Worm (Caenorhabditis elegans) whole organism, young adult: ENCODE data around the gene mlc-1.

Source experiments
- B0035.1 ChIP-seq: sonication (generic microtip); optimal IDR thresholded peaks from 2 replicates; lab custom pipeline; 2016; ENCODE audit warnings: missing genetic modification characterization, mild to moderate bottlenecking, missing compliant biosample characterization, missing genotype, missing genetic modification reagents
- D2030.7 ChIP-seq: fragments of 200-800 bp; sonication (Bioruptor generic); IDR thresholded peaks from 2 replicates; pipeline ENCODE4 v1.3.6; 2022; ENCODE audit warnings: missing genetic modification reagents, missing genetic modification characterization, missing compliant biosample characterization
- F23B12.7 ChIP-seq: sonication (generic microtip); optimal IDR thresholded peaks from 2 replicates; lab custom pipeline; 2017; ENCODE audit warnings: missing genetic modification characterization, mild to moderate bottlenecking, missing compliant biosample characterization, antibody characterized with exemption, moderate library complexity; ENCODE audit not compliant: insufficient read depth
- F33H1.4 ChIP-seq: fragments of 200-800 bp; sonication (Bioruptor generic); IDR thresholded peaks from 2 replicates; pipeline ENCODE4 v1.3.6; 2022; ENCODE audit warnings: missing genetic modification reagents, missing genetic modification characterization, missing compliant biosample characterization
- F52B5.7 ChIP-seq: sonication (generic microtip); optimal IDR thresholded peaks from 2 replicates; lab custom pipeline; 2016; ENCODE audit warnings: mild to moderate bottlenecking, missing genetic modification characterization, missing compliant biosample characterization
- F57C9.4 ChIP-seq: sonication (generic microtip); optimal IDR thresholded peaks from 2 replicates; lab custom pipeline; 2017; ENCODE audit warnings: mild to moderate bottlenecking, missing genetic modification characterization, missing compliant biosample characterization
- T26A5.8 ChIP-seq: sonication (generic microtip); optimal IDR thresholded peaks from 2 replicates; lab custom pipeline; 2016; ENCODE audit warnings: missing genetic modification characterization, missing compliant biosample characterization
- Y67H2A.10 ChIP-seq: fragments of 200-800 bp; sonication (Bioruptor generic); conservative IDR thresholded peaks from 2 replicates; pipeline ENCODE4 v1.3.6; 2022; ENCODE audit warnings: missing genetic modification reagents, missing genetic modification characterization, missing compliant biosample characterization
- Y79H2A.3 ChIP-seq: fragments of 200-800 bp; sonication (Bioruptor generic); conservative IDR thresholded peaks from 2 replicates; pipeline ENCODE4 v1.3.6; 2022; ENCODE audit warnings: missing genetic modification reagents, missing genetic modification characterization, missing compliant biosample characterization
- atf-7 ChIP-seq: sonication (generic microtip); optimal IDR thresholded peaks from 2 replicates; lab custom pipeline; 2017; ENCODE audit warnings: mild to moderate bottlenecking, missing genetic modification characterization, missing compliant biosample characterization
- athp-1 ChIP-seq: sonication (generic microtip); optimal IDR thresholded peaks from 2 replicates; lab custom pipeline; 2017; ENCODE audit warnings: mild to moderate bottlenecking, missing genetic modification characterization, missing compliant biosample characterization
- attf-5 ChIP-seq: fragments of 200-800 bp; sonication (Bioruptor generic); optimal IDR thresholded peaks from 2 replicates; lab custom pipeline; 2018; ENCODE audit warnings: mild to moderate bottlenecking, missing genetic modification characterization, missing compliant biosample characterization
- bed-1 ChIP-seq: fragments of 200-800 bp; sonication (Bioruptor generic); IDR thresholded peaks from 2 replicates; pipeline ENCODE4 v1.3.6; 2022; ENCODE audit warnings: missing genetic modification reagents, missing genetic modification characterization, missing compliant biosample characterization
- cebp-1 ChIP-seq, 2 experiments: fragments of 200-800 bp in 1 of 2; sonication (Bioruptor generic) in 1 of 2; sonication (generic microtip) in 1 of 2; IDR thresholded peaks in 1 of 2; optimal IDR thresholded peaks in 1 of 2; 2 replicates each; pipeline versions ENCODE4 v1.3.6 to Lab custom; 2017 to 2022; ENCODE audit warnings: missing compliant biosample characterization in 2 of 2, missing genetic modification characterization in 2 of 2, mild to moderate bottlenecking in 1 of 2, missing genetic modification reagents in 1 of 2, moderate library complexity in 1 of 2
- ceh-100 ChIP-seq: fragments of 200-800 bp; sonication (Bioruptor generic); IDR thresholded peaks from 2 replicates; pipeline ENCODE4 v1.3.6; 2022; ENCODE audit warnings: missing genetic modification reagents, missing genetic modification characterization, missing compliant biosample characterization
- die-1 ChIP-seq: sonication (generic microtip); optimal IDR thresholded peaks from 2 replicates; lab custom pipeline; 2016; ENCODE audit warnings: missing genotype, mild to moderate bottlenecking, missing genetic modification characterization, missing compliant biosample characterization
- dox-1 ChIP-seq: fragments of 200-800 bp; sonication (Bioruptor generic); IDR thresholded peaks from 2 replicates; pipeline ENCODE4 v1.3.6; 2022; ENCODE audit warnings: missing genetic modification reagents, missing genetic modification characterization, missing compliant biosample characterization
- dpl-1 ChIP-seq: fragments of 150-350 bp; optimal IDR thresholded peaks from 2 replicates; lab custom pipeline; 2014; ENCODE audit warnings: missing biosample characterization, missing genetic modification reagents, missing genetic modification characterization
- efl-1 ChIP-seq: fragments of 150-350 bp; optimal IDR thresholded peaks from 2 replicates; lab custom pipeline; 2014; ENCODE audit warnings: missing biosample characterization, missing genetic modification reagents, missing genetic modification characterization
- egrh-3 ChIP-seq: fragments of 200-800 bp; sonication (Bioruptor generic); IDR thresholded peaks from 2 replicates; pipeline ENCODE4 v1.3.6; 2022; ENCODE audit warnings: missing genetic modification reagents, missing genetic modification characterization, missing compliant biosample characterization
- hmg-1.2 ChIP-seq: fragments of 200-800 bp; sonication (Bioruptor generic); IDR thresholded peaks from 2 replicates; pipeline ENCODE4 v1.3.6; 2022; ENCODE audit warnings: missing genetic modification reagents, missing genetic modification characterization, missing compliant biosample characterization
- hsf-1 ChIP-seq: fragments of 200-800 bp; sonication (Bioruptor generic); IDR thresholded peaks from 2 replicates; pipeline ENCODE4 v1.3.6; 2022; ENCODE audit warnings: missing genetic modification reagents, missing genetic modification characterization, missing compliant biosample characterization
- let-526 ChIP-seq: fragments of 200-800 bp; sonication (Bioruptor generic); IDR thresholded peaks from 2 replicates; pipeline ENCODE4 v1.3.6; 2022; ENCODE audit warnings: missing genetic modification reagents, missing genetic modification characterization, missing compliant biosample characterization
- lin-54 ChIP-seq: fragments of 200-800 bp; sonication (Bioruptor generic); optimal IDR thresholded peaks from 2 replicates; lab custom pipeline; 2018; ENCODE audit warnings: mild to moderate bottlenecking, missing genetic modification characterization, missing compliant biosample characterization
- lsy-27 ChIP-seq: sonication (generic microtip); optimal IDR thresholded peaks from 2 replicates; lab custom pipeline; 2017; ENCODE audit warnings: missing genetic modification characterization, mild to moderate bottlenecking, missing compliant biosample characterization, antibody characterized with exemption, missing genotype, borderline replicate concordance; ENCODE audit not compliant: insufficient read depth
- madf-6 ChIP-seq: fragments of 200-800 bp; sonication (Bioruptor generic); IDR thresholded peaks from 2 replicates; pipeline ENCODE4 v1.3.6; 2022; ENCODE audit warnings: missing genetic modification reagents, missing genetic modification characterization, missing compliant biosample characterization
- mes-4 ChIP-seq: sonication (generic microtip); optimal IDR thresholded peaks from 2 replicates; lab custom pipeline; 2016; ENCODE audit warnings: missing genotype, missing genetic modification characterization, missing compliant biosample characterization
- mxl-1 ChIP-seq: sonication (generic microtip); optimal IDR thresholded peaks from 2 replicates; lab custom pipeline; 2016; ENCODE audit warnings: missing genetic modification characterization, missing compliant biosample characterization
- nhr-179 ChIP-seq: sonication (generic microtip); optimal IDR thresholded peaks from 2 replicates; lab custom pipeline; 2016; ENCODE audit warnings: mild to moderate bottlenecking, missing genetic modification characterization, missing compliant biosample characterization
- nhr-80 ChIP-seq: sonication (generic microtip); optimal IDR thresholded peaks from 2 replicates; lab custom pipeline; 2016; ENCODE audit warnings: missing genetic modification characterization, missing compliant biosample characterization
- nhr-90 ChIP-seq: sonication (generic microtip); optimal IDR thresholded peaks from 2 replicates; lab custom pipeline; 2016; ENCODE audit warnings: missing genotype, mild to moderate bottlenecking, missing genetic modification characterization, missing compliant biosample characterization
- pha-4 ChIP-seq: fragments of 150-350 bp; sonication (generic microtip); optimal IDR thresholded peaks from 2 replicates; lab custom pipeline; 2014; ENCODE audit warnings: missing biosample characterization, missing genetic modification reagents, missing genetic modification characterization
- sdz-38 ChIP-seq: sonication (generic microtip); optimal IDR thresholded peaks from 2 replicates; lab custom pipeline; 2016; ENCODE audit warnings: missing genotype, missing genetic modification characterization, missing compliant biosample characterization
- sea-2 ChIP-seq: fragments of 200-800 bp; sonication (Bioruptor generic); IDR thresholded peaks from 2 replicates; pipeline ENCODE4 v1.3.6; 2022; ENCODE audit warnings: missing genetic modification characterization, missing compliant biosample characterization
- snpc-1.3 ChIP-seq: sonication (generic microtip); optimal IDR thresholded peaks from 2 replicates; lab custom pipeline; 2017; ENCODE audit warnings: missing genetic modification characterization, mild to moderate bottlenecking, missing compliant biosample characterization, antibody characterized with exemption, moderate library complexity, missing genotype, missing genetic modification reagents; ENCODE audit not compliant: insufficient read depth
- snpc-4 ChIP-seq, 5 experiments: fragments of 150-350 bp in 1 of 5; sonication (generic microtip) in 4 of 5; optimal IDR thresholded peaks; 2 replicates each; lab custom pipeline; 2014 to 2018; ENCODE audit warnings: missing genetic modification characterization in 5 of 5, missing biosample characterization in 3 of 5, antibody characterized with exemption in 2 of 5, mild to moderate bottlenecking in 2 of 5, missing compliant biosample characterization in 2 of 5, missing genotype in 2 of 5, moderate library complexity in 2 of 5, missing genetic modification reagents in 1 of 5
- somi-1 ChIP-seq: fragments of 200-800 bp; sonication (Bioruptor generic); optimal IDR thresholded peaks from 2 replicates; lab custom pipeline; 2018; ENCODE audit warnings: mild to moderate bottlenecking, missing genetic modification characterization, missing compliant biosample characterization
- tbx-9 ChIP-seq: sonication (generic microtip); optimal IDR thresholded peaks from 2 replicates; lab custom pipeline; 2016; ENCODE audit warnings: borderline replicate concordance, missing genetic modification characterization, inconsistent platforms, missing compliant biosample characterization
- ztf-18 ChIP-seq: sonication (generic microtip); optimal IDR thresholded peaks from 2 replicates; lab custom pipeline; 2016; ENCODE audit warnings: missing genotype, mild to moderate bottlenecking, missing genetic modification characterization, missing compliant biosample characterization
- ztf-22 ChIP-seq: fragments of 200-800 bp; sonication (Bioruptor generic); optimal IDR thresholded peaks from 2 replicates; lab custom pipeline; 2018; ENCODE audit warnings: mild to moderate bottlenecking, missing genetic modification characterization, moderate library complexity, missing compliant biosample characterization
- ztf-26 ChIP-seq: sonication (generic microtip); optimal IDR thresholded peaks from 2 replicates; lab custom pipeline; 2017; ENCODE audit warnings: missing genetic modification characterization, missing compliant biosample characterization
- ztf-6 ChIP-seq: fragments of 200-800 bp; sonication (Bioruptor generic); IDR thresholded peaks from 2 replicates; pipeline ENCODE4 v1.3.6; 2022; ENCODE audit warnings: missing genetic modification reagents, missing genetic modification characterization, missing compliant biosample characterization

mlc-1 gene

ce11 chrX:17479694-17480574 lies 20.9 kb downstream of the mlc-1 start (continued):
- TF ChIP-seq tbx-9 (tag; lab: Kevin White, UChicago) (no peak), F52B5.7 (tag; lab: Kevin White, UChicago) (peak; percentile 56), efl-1 (no peak), athp-1 (tag; lab: Kevin White, UChicago) (peak; percentile 67), mes-4 (no peak), pha-4 (tag; lab: Kevin White, UChicago) (no peak), snpc-4 (GFP tag; optimal IDR thresholded peaks at IDR 0.05; lab: Kevin White, UChicago) (peak; percentile 24), snpc-4 (tag; optimal IDR thresholded peaks at IDR 0.05; lab: Kevin White, UChicago) (peak in 3 of 4 experiments; percentile 23 to 49 (median 49)), cebp-1 (GFP tag; IDR thresholded peaks at IDR 0.05; lab: Robert Waterston, UW) (no peak), cebp-1 (tag; optimal IDR thresholded peaks at IDR 0.05; lab: Kevin White, UChicago) (peak; percentile 83), F57C9.4 (tag; lab: Kevin White, UChicago) (no peak), ztf-18 (tag; lab: Kevin White, UChicago) (peak; percentile 35), die-1 (tag; lab: Kevin White, UChicago) (peak; percentile 61), ceh-100 (GFP tag; lab: Robert Waterston, UW) (peak; percentile 8; the same call in 1 of the 2 replicates), nhr-179 (tag; lab: Kevin White, UChicago) (no peak), Y79H2A.3 (GFP tag; lab: Robert Waterston, UW) (no peak), dox-1 (GFP tag; lab: Robert Waterston, UW) (peak; percentile 84), ztf-22 (peak; percentile 82), D2030.7 (no peak), F33H1.4 (GFP tag; lab: Robert Waterston, UW) (no peak), somi-1 (peak; percentile 86), Y67H2A.10 (GFP tag; lab: Robert Waterston, UW) (no peak; the same call in 1 of the 2 replicates), dpl-1 (GFP tag; lab: Kevin White, UChicago) (no peak), let-526 (peak; percentile 32; the same call in 1 of the 2 replicates), hsf-1 (GFP tag; lab: Robert Waterston, UW) (no peak), F23B12.7 (tag; lab: Kevin White, UChicago) (peak; percentile 37), snpc-1.3 (tag; lab: Kevin White, UChicago) (no peak), lin-54 (GFP tag; lab: Kevin White, UChicago) (peak; percentile 33), lsy-27 (tag; lab: Kevin White, UChicago) (no peak), madf-6 (GFP tag; lab: Robert Waterston, UW) (no peak), egrh-3 (GFP tag; lab: Robert Waterston, UW) (peak; percentile 64), ztf-26 (peak; percentile 83), mxl-1 (tag; lab: Kevin White, UChicago) (peak; percentile 15), ztf-6 (GFP tag; lab: Robert Waterston, UW) (no peak), sea-2 (GFP tag; lab: Robert Waterston, UW) (no peak), nhr-80 (peak; percentile 76), T26A5.8 (no peak), nhr-90 (tag; lab: Kevin White, UChicago) (peak; percentile 50), bed-1 (no peak), attf-5 (GFP tag; lab: Kevin White, UChicago) (peak; percentile 75), sdz-38 (tag; lab: Kevin White, UChicago) (peak; percentile 53), hmg-1.2 (GFP tag; lab: Robert Waterston, UW) (peak; percentile 87), B0035.1 (tag; lab: Kevin White, UChicago) (peak; percentile 66), atf-7 (peak; percentile 89)
- TF ChIP-seq, all 124 proteins: peak for 61
